Fruit fly (Drosophila melanogaster) whole organism, adult: ENCODE data around the gene CG6179.

Experiments
- Hr96 ChIP-seq: fragments of 200-800 bp; sonication (Bioruptor generic); optimal IDR thresholded peaks from 2 replicates; lab custom pipeline; 2016; ENCODE audit warnings: missing biosample characterization, missing genetic modification characterization
- ovo ChIP-seq: fragments of 200-800 bp; sonication (Bioruptor generic); optimal IDR thresholded peaks from 2 replicates; lab custom pipeline; 2016; ENCODE audit warnings: missing biosample characterization, missing genetic modification characterization

DNA sequence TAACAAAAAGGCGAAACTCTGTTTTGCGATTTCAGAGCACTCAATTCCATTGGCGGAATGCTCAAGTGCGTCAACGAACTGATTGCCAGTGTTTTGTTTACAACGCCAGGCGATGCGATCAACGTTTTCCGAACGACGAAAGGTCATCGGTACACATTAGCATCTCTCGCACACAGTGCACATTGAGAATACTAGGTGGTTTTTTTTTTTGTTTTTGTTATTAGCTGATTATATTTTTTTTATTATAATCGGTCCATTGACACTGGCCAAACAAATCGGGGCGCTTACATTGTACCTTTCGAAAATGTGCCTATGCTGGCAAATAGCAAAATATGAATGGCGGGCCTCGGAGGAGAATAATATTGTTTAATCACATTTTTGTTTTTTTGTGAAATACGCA lies 15.3 kb downstream of the CG6179 start:
- TF ChIP-seq Hr96 (GFP tag; lab: Kevin White, UChicago) (no peak), ovo (GFP tag; lab: Kevin White, UChicago) (no peak)
